Worm (Caenorhabditis elegans) whole organism, young adult: ENCODE data around the gene T08G3.6.

Source experiments
- C06A6.2 ChIP-seq: fragments of 200-800 bp; sonication (Bioruptor generic); conservative IDR thresholded peaks from 2 replicates; pipeline ENCODE4 v1.3.6; 2022; ENCODE audit warnings: missing genetic modification characterization, missing compliant biosample characterization
- D2030.7 ChIP-seq: fragments of 200-800 bp; sonication (Bioruptor generic); IDR thresholded peaks from 2 replicates; pipeline ENCODE4 v1.3.6; 2022; ENCODE audit warnings: missing genetic modification reagents, missing genetic modification characterization, missing compliant biosample characterization
- F10E7.11 ChIP-seq: sonication (generic microtip); optimal IDR thresholded peaks from 2 replicates; lab custom pipeline; 2017; ENCODE audit warnings: mild to moderate bottlenecking, missing genetic modification characterization, moderate library complexity, missing compliant biosample characterization
- F23B12.7 ChIP-seq: sonication (generic microtip); optimal IDR thresholded peaks from 2 replicates; lab custom pipeline; 2017; ENCODE audit warnings: missing genetic modification characterization, mild to moderate bottlenecking, missing compliant biosample characterization, antibody characterized with exemption, moderate library complexity; ENCODE audit not compliant: insufficient read depth
- F33H1.4 ChIP-seq: fragments of 200-800 bp; sonication (Bioruptor generic); IDR thresholded peaks from 2 replicates; pipeline ENCODE4 v1.3.6; 2022; ENCODE audit warnings: missing genetic modification reagents, missing genetic modification characterization, missing compliant biosample characterization
- F39B2.1 ChIP-seq: fragments of 200-800 bp; sonication (Bioruptor generic); IDR thresholded peaks from 2 replicates; pipeline ENCODE4 v1.3.6; 2022; ENCODE audit warnings: missing genetic modification reagents, missing genetic modification characterization, missing compliant biosample characterization
- F49E8.2 ChIP-seq: sonication (generic microtip); optimal IDR thresholded peaks from 3 replicates; lab custom pipeline; 2017; ENCODE audit warnings: missing genetic modification characterization, mild to moderate bottlenecking, missing compliant biosample characterization, antibody characterized with exemption, moderate library complexity; ENCODE audit not compliant: insufficient read depth
- K11D2.4 ChIP-seq: fragments of 200-800 bp; sonication (Bioruptor generic); IDR thresholded peaks from 2 replicates; pipeline ENCODE4 v1.3.6; 2022; ENCODE audit warnings: missing genetic modification reagents, missing genetic modification characterization, missing compliant biosample characterization
- Y53F4B.3 ChIP-seq: fragments of 200-800 bp; sonication (Bioruptor generic); IDR thresholded peaks from 2 replicates; pipeline ENCODE4 v1.3.6; 2022; ENCODE audit warnings: missing genetic modification reagents, missing genetic modification characterization, missing compliant biosample characterization
- Y56A3A.18 ChIP-seq: fragments of 200-800 bp; sonication (Bioruptor generic); IDR thresholded peaks from 2 replicates; pipeline ENCODE4 v1.3.6; 2022; ENCODE audit warnings: missing genetic modification reagents, missing genetic modification characterization, missing compliant biosample characterization
- Y79H2A.3 ChIP-seq: fragments of 200-800 bp; sonication (Bioruptor generic); conservative IDR thresholded peaks from 2 replicates; pipeline ENCODE4 v1.3.6; 2022; ENCODE audit warnings: missing genetic modification reagents, missing genetic modification characterization, missing compliant biosample characterization
- ZK185.1 ChIP-seq: sonication (generic microtip); optimal IDR thresholded peaks from 2 replicates; lab custom pipeline; 2016; ENCODE audit warnings: mild to moderate bottlenecking, missing genetic modification characterization, missing compliant biosample characterization; ENCODE audit not compliant: poor library complexity, severe bottlenecking
- atf-7 ChIP-seq: sonication (generic microtip); optimal IDR thresholded peaks from 2 replicates; lab custom pipeline; 2017; ENCODE audit warnings: mild to moderate bottlenecking, missing genetic modification characterization, missing compliant biosample characterization
- attf-6 ChIP-seq: fragments of 200-800 bp; sonication (Bioruptor generic); IDR thresholded peaks from 2 replicates; pipeline ENCODE4 v1.3.6; 2022; ENCODE audit warnings: missing genetic modification reagents, missing genetic modification characterization, missing compliant biosample characterization
- cebp-1 ChIP-seq, 2 experiments: fragments of 200-800 bp in 1 of 2; sonication (Bioruptor generic) in 1 of 2; sonication (generic microtip) in 1 of 2; IDR thresholded peaks in 1 of 2; optimal IDR thresholded peaks in 1 of 2; 2 replicates each; pipeline versions ENCODE4 v1.3.6 to Lab custom; 2017 to 2022; ENCODE audit warnings: missing compliant biosample characterization in 2 of 2, missing genetic modification characterization in 2 of 2, mild to moderate bottlenecking in 1 of 2, missing genetic modification reagents in 1 of 2, moderate library complexity in 1 of 2
- ceh-27 ChIP-seq: fragments of 200-800 bp; sonication (Bioruptor generic); optimal IDR thresholded peaks from 2 replicates; lab custom pipeline; 2018; ENCODE audit warnings: mild to moderate bottlenecking, missing genetic modification characterization, moderate library complexity, missing compliant biosample characterization
- ceh-58 ChIP-seq: fragments of 200-800 bp; sonication (Bioruptor generic); IDR thresholded peaks from 2 replicates; pipeline ENCODE4 v1.3.6; 2022; ENCODE audit warnings: missing genetic modification characterization, missing compliant biosample characterization
- dox-1 ChIP-seq: fragments of 200-800 bp; sonication (Bioruptor generic); IDR thresholded peaks from 2 replicates; pipeline ENCODE4 v1.3.6; 2022; ENCODE audit warnings: missing genetic modification reagents, missing genetic modification characterization, missing compliant biosample characterization
- dpl-1 ChIP-seq: fragments of 150-350 bp; optimal IDR thresholded peaks from 2 replicates; lab custom pipeline; 2014; ENCODE audit warnings: missing biosample characterization, missing genetic modification reagents, missing genetic modification characterization
- efl-1 ChIP-seq: fragments of 150-350 bp; optimal IDR thresholded peaks from 2 replicates; lab custom pipeline; 2014; ENCODE audit warnings: missing biosample characterization, missing genetic modification reagents, missing genetic modification characterization
- egl-44 ChIP-seq: fragments of 200-800 bp; sonication (Bioruptor generic); IDR thresholded peaks from 2 replicates; pipeline ENCODE4 v1.3.6; 2022; ENCODE audit warnings: missing genetic modification reagents, missing genetic modification characterization, missing compliant biosample characterization
- egrh-3 ChIP-seq: fragments of 200-800 bp; sonication (Bioruptor generic); IDR thresholded peaks from 2 replicates; pipeline ENCODE4 v1.3.6; 2022; ENCODE audit warnings: missing genetic modification reagents, missing genetic modification characterization, missing compliant biosample characterization
- ets-4 ChIP-seq: fragments of 200-800 bp; sonication (Bioruptor generic); optimal IDR thresholded peaks from 2 replicates; lab custom pipeline; 2018; ENCODE audit warnings: mild to moderate bottlenecking, missing genetic modification characterization, missing compliant biosample characterization
- fkh-3 ChIP-seq: sonication (generic microtip); optimal IDR thresholded peaks from 2 replicates; lab custom pipeline; 2016; ENCODE audit warnings: mild to moderate bottlenecking, missing genetic modification characterization, missing compliant biosample characterization
- hlh-26 ChIP-seq: fragments of 200-800 bp; sonication (Bioruptor generic); conservative IDR thresholded peaks from 2 replicates; pipeline ENCODE4 v1.3.6; 2022; ENCODE audit warnings: missing genetic modification reagents, missing genetic modification characterization, missing compliant biosample characterization
- hmg-1.2 ChIP-seq: fragments of 200-800 bp; sonication (Bioruptor generic); IDR thresholded peaks from 2 replicates; pipeline ENCODE4 v1.3.6; 2022; ENCODE audit warnings: missing genetic modification reagents, missing genetic modification characterization, missing compliant biosample characterization
- hsf-1 ChIP-seq: fragments of 200-800 bp; sonication (Bioruptor generic); IDR thresholded peaks from 2 replicates; pipeline ENCODE4 v1.3.6; 2022; ENCODE audit warnings: missing genetic modification reagents, missing genetic modification characterization, missing compliant biosample characterization
- let-526 ChIP-seq: fragments of 200-800 bp; sonication (Bioruptor generic); IDR thresholded peaks from 2 replicates; pipeline ENCODE4 v1.3.6; 2022; ENCODE audit warnings: missing genetic modification reagents, missing genetic modification characterization, missing compliant biosample characterization
- lin-26 ChIP-seq: fragments of 200-800 bp; sonication (Bioruptor generic); IDR thresholded peaks from 2 replicates; pipeline ENCODE4 v1.3.6; 2022; ENCODE audit warnings: missing genetic modification reagents, missing genetic modification characterization, missing compliant biosample characterization
- lin-54 ChIP-seq: fragments of 200-800 bp; sonication (Bioruptor generic); optimal IDR thresholded peaks from 2 replicates; lab custom pipeline; 2018; ENCODE audit warnings: mild to moderate bottlenecking, missing genetic modification characterization, missing compliant biosample characterization
- lir-1 ChIP-seq: fragments of 200-800 bp; sonication (Bioruptor generic); conservative IDR thresholded peaks from 2 replicates; pipeline ENCODE4 v1.3.6; 2022; ENCODE audit warnings: missing genetic modification reagents, missing genetic modification characterization, missing compliant biosample characterization
- mcd-1 ChIP-seq: fragments of 200-800 bp; sonication (Bioruptor generic); IDR thresholded peaks from 2 replicates; pipeline ENCODE4 v1.3.6; 2022; ENCODE audit warnings: missing genetic modification reagents, missing genetic modification characterization, missing compliant biosample characterization
- nfya-1 ChIP-seq: sonication (generic microtip); optimal IDR thresholded peaks from 2 replicates; lab custom pipeline; 2017; ENCODE audit warnings: antibody characterized with exemption, missing compliant biosample characterization, missing genetic modification characterization, borderline replicate concordance; ENCODE audit not compliant: insufficient read depth
- nfyb-1 ChIP-seq: fragments of 200-800 bp; sonication (Bioruptor generic); IDR thresholded peaks from 2 replicates; pipeline ENCODE4 v1.3.6; 2022; ENCODE audit warnings: missing genetic modification reagents, missing genetic modification characterization, missing compliant biosample characterization
- rec-8 ChIP-seq, 2 experiments: sonication (generic microtip); optimal IDR thresholded peaks; 2 replicates each; lab custom pipeline; 2016; ENCODE audit warnings: mild to moderate bottlenecking in 2 of 2, missing genetic modification characterization in 2 of 2, missing genetic modification reagents in 2 of 2, missing genotype in 2 of 2, missing biosample characterization in 1 of 2, missing compliant biosample characterization in 1 of 2, moderate library complexity in 1 of 2
- repo-1 ChIP-seq: sonication (generic microtip); optimal IDR thresholded peaks from 2 replicates; lab custom pipeline; 2017; ENCODE audit warnings: mild to moderate bottlenecking, missing genetic modification characterization, missing compliant biosample characterization
- rpc-1 ChIP-seq, 2 experiments: fragments of 150-350 bp in 1 of 2; sonication (generic microtip) in 1 of 2; optimal IDR thresholded peaks; 2 replicates each; lab custom pipeline; 2014 to 2018; ENCODE audit warnings: missing biosample characterization in 1 of 2, missing genetic modification characterization in 1 of 2, missing genetic modification reagents in 1 of 2, missing genotype in 1 of 2
- sdz-38 ChIP-seq: sonication (generic microtip); optimal IDR thresholded peaks from 2 replicates; lab custom pipeline; 2016; ENCODE audit warnings: missing genotype, missing genetic modification characterization, missing compliant biosample characterization
- sea-2 ChIP-seq: fragments of 200-800 bp; sonication (Bioruptor generic); IDR thresholded peaks from 2 replicates; pipeline ENCODE4 v1.3.6; 2022; ENCODE audit warnings: missing genetic modification characterization, missing compliant biosample characterization
- snpc-3.4 ChIP-seq: sonication (generic microtip); optimal IDR thresholded peaks from 2 replicates; lab custom pipeline; 2017; ENCODE audit warnings: missing genetic modification characterization, mild to moderate bottlenecking, missing compliant biosample characterization, antibody characterized with exemption, moderate library complexity, missing genotype, missing genetic modification reagents
- somi-1 ChIP-seq: fragments of 200-800 bp; sonication (Bioruptor generic); optimal IDR thresholded peaks from 2 replicates; lab custom pipeline; 2018; ENCODE audit warnings: mild to moderate bottlenecking, missing genetic modification characterization, missing compliant biosample characterization
- sptf-2 ChIP-seq: fragments of 200-800 bp; sonication (Bioruptor generic); optimal IDR thresholded peaks from 2 replicates; lab custom pipeline; 2018; ENCODE audit warnings: mild to moderate bottlenecking, missing genetic modification characterization, missing compliant biosample characterization
- unc-130 ChIP-seq: sonication (generic microtip); optimal IDR thresholded peaks from 2 replicates; lab custom pipeline; 2016; ENCODE audit warnings: missing genetic modification reagents, missing genetic modification characterization, missing compliant biosample characterization
- xnd-1 ChIP-seq: sonication (generic microtip); optimal IDR thresholded peaks from 2 replicates; lab custom pipeline; 2016; ENCODE audit warnings: missing genotype, missing genetic modification reagents, missing genetic modification characterization, missing compliant biosample characterization

Gene T08G3.6

ce11 chrV:16445676-16446075, at the start of gene T08G3.6:
Gene T08G3.6 (plus strand): TSS chrV:16445976.
- TF ChIP-seq ceh-58 (GFP tag; lab: Robert Waterston, UW) (no peak), sptf-2 (GFP tag; lab: Kevin White, UChicago) (no peak), xnd-1 (tag; lab: Kevin White, UChicago) (no peak), dpl-1 (GFP tag; lab: Kevin White, UChicago) (no peak), hlh-26 (no peak), cebp-1 (GFP tag; IDR thresholded peaks at IDR 0.05; lab: Robert Waterston, UW) (no peak), cebp-1 (tag; optimal IDR thresholded peaks at IDR 0.05; lab: Kevin White, UChicago) (no peak), nfyb-1 (GFP tag; lab: Robert Waterston, UW) (no peak), let-526 (no peak), ZK185.1 (tag; lab: Kevin White, UChicago) (no peak), F10E7.11 (tag; lab: Kevin White, UChicago) (no peak)

DNA sequence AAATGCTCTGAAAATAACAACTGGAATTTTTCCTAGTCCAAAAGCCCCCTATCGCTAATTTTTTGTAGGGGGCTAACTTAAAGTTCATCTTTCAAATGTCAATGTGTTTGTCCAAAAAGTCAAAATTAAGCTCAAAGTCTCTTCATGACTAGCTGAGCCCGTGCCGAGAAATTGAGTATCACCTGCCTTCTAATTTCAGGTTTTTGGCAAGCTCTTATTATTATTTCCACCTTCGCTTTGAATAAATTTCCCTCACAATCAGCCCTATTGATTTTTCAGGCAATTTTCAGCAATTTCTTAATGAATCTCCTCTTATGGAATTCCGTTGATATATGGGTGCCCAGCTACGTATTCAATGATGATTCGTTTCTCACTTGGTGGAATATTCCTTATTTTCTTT, 46.4 kb upstream of the T08G3.6 start, which contains the start of gene sre-36:
TSS of gene sre-36 (plus strand) at position 301 of the 400 bp plus-strand sequence.
- TF ChIP-seq ceh-27 = no peak
- no peak for TF ChIP-seq K11D2.4
- TF ChIP-seq C06A6.2 = no peak
- TF ChIP-seq efl-1 (GFP tag; lab: Kevin White, UChicago) = no peak
- TF ChIP-seq attf-6 (GFP tag; lab: Robert Waterston, UW) = no peak
- TF ChIP-seq F23B12.7 (tag; lab: Kevin White, UChicago) = no peak
- TF ChIP-seq, all 124 proteins: peak for 0

- TF ChIP-seq sdz-38 (tag; lab: Kevin White, UChicago) = no peak
- no peak for TF ChIP-seq Y79H2A.3 (GFP tag; lab: Robert Waterston, UW)
- peak; percentile 75 for TF ChIP-seq dox-1
- TF ChIP-seq F49E8.2 = no peak
- TF ChIP-seq sptf-2 (GFP tag; lab: Kevin White, UChicago) = no peak
- peak; percentile 86 for TF ChIP-seq mcd-1 (GFP tag; lab: Robert Waterston, UW)
- peak; percentile 89 for TF ChIP-seq lin-54 (GFP tag; lab: Kevin White, UChicago)
- peak; percentile 54 for TF ChIP-seq D2030.7
- peak; percentile 60 for TF ChIP-seq lir-1 (GFP tag; lab: Robert Waterston, UW)
- TF ChIP-seq C06A6.2 = no peak; the same call in 1 of the 2 replicates
- TF ChIP-seq rpc-1 (optimal IDR thresholded peaks at IDR 0.05; lab: Kevin White, UChicago) = no peak
- no peak for TF ChIP-seq rpc-1 (tag; optimal IDR thresholded peaks at IDR 0.05; lab: Kevin White, UChicago)
- TF ChIP-seq unc-130 (GFP tag; lab: Kevin White, UChicago) = peak; percentile 53
- no peak for TF ChIP-seq nfya-1 (tag; lab: Kevin White, UChicago)
- TF ChIP-seq sea-2 (GFP tag; lab: Robert Waterston, UW) = no peak
- TF ChIP-seq repo-1 (tag; lab: Kevin White, UChicago) = no peak
- no peak for TF ChIP-seq lin-26 (GFP tag; lab: Robert Waterston, UW)
- no peak for TF ChIP-seq atf-7 (tag; lab: Kevin White, UChicago)
- TF ChIP-seq hmg-1.2 (GFP tag; lab: Robert Waterston, UW) = no peak
- peak; percentile 31 for TF ChIP-seq snpc-3.4 (tag; lab: Kevin White, UChicago)
- peak; percentile 51 for TF ChIP-seq F33H1.4 (GFP tag; lab: Robert Waterston, UW)
- TF ChIP-seq F23B12.7 (tag; lab: Kevin White, UChicago) = peak; percentile 30
- no peak for TF ChIP-seq Y53F4B.3 (GFP tag; lab: Robert Waterston, UW)
- no peak for TF ChIP-seq fkh-3 (tag; lab: Kevin White, UChicago)
- no peak for TF ChIP-seq F39B2.1
- TF ChIP-seq rec-8 (tag; optimal IDR thresholded peaks at IDR 0.05; lab: Kevin White, UChicago) = peak in 1 of 2 experiments; percentile 40
- TF ChIP-seq Y56A3A.18 = no peak
- TF ChIP-seq hsf-1 (GFP tag; lab: Robert Waterston, UW) = no peak
- TF ChIP-seq somi-1 (GFP tag; lab: Kevin White, UChicago) = peak; percentile 2
- no peak for TF ChIP-seq ets-4 (GFP tag; lab: Kevin White, UChicago)
- peak; percentile 17; the same call in 1 of the 2 replicates for TF ChIP-seq egl-44 (GFP tag; lab: Robert Waterston, UW)
- TF ChIP-seq egrh-3 = 0 out of 2 replicates have a peak, but pooled peaks have one; percentile 42
These were observed 44.3 kb upstream of the T08G3.6 start, which contains the start of gene F13A7.14 for ce11 chrV:16401519-16401918. Gene F13A7.14 (plus strand): TSS chrV:16401891.
